Fruit fly (Drosophila melanogaster): ENCODE results near the gene Naxe.

The Naxe gene

dm6 chrX:10104477-10104876 is 18.5 kb upstream of the Naxe start:
- peak; percentile 20 for TF ChIP-seq CG8301 (tag; optimal IDR thresholded peaks at IDR 0.05)
- TF ChIP-seq gl (tag; optimal IDR thresholded peaks at IDR 0.05), result peak; percentile 6
- TF ChIP-seq Pif1B (GFP tag; optimal IDR thresholded peaks at IDR 0.05), result peak; percentile 53
- peak; percentile 49 for TF ChIP-seq CG15710 (tag; optimal IDR thresholded peaks at IDR 0.05)
- peak; percentile 38 for TF ChIP-seq CG9948 (tag; optimal IDR thresholded peaks at IDR 0.05)
- peak; percentile 67; the same call in 1 of the 3 replicates for TF ChIP-seq fd96Ca (GFP tag; IDR thresholded peaks at IDR 0.05)
- TF ChIP-seq CG12605 (GFP tag; IDR thresholded peaks at IDR 0.05), result peak; percentile 56
- TF ChIP-seq CG4496 (GFP tag; IDR thresholded peaks at IDR 0.05), result peak; percentile 89
- TF ChIP-seq CG13204 (GFP tag; optimal IDR thresholded peaks at IDR 0.05), result no peak
- TF ChIP-seq CG10348 (GFP tag; IDR thresholded peaks at IDR 0.05), result no peak
- TF ChIP-seq Pif1A (GFP tag; optimal IDR thresholded peaks at IDR 0.05), result peak; percentile 61
- TF ChIP-seq CG14655 (GFP tag; optimal IDR thresholded peaks at IDR 0.05), result peak; percentile 50
- peak; percentile 66; the same call in 1 of the 2 replicates for TF ChIP-seq CG32121 (GFP tag; IDR thresholded peaks at IDR 0.05)
- peak; percentile 14 for TF ChIP-seq D1 (tag; optimal IDR thresholded peaks at IDR 0.05)
- TF ChIP-seq Ets98B (GFP tag; IDR thresholded peaks at IDR 0.05), result peak; percentile 76
- peak; percentile 53 for TF ChIP-seq CG8159 (tag; optimal IDR thresholded peaks at IDR 0.05)
- TF ChIP-seq Snoo (tag; optimal IDR thresholded peaks at IDR 0.05), result peak; percentile 67
- no peak for TF ChIP-seq EcR (GFP tag; optimal IDR thresholded peaks at IDR 0.05)
- no peak for TF ChIP-seq rn (GFP tag; IDR thresholded peaks at IDR 0.05)
- TF ChIP-seq CG17806 (tag; optimal IDR thresholded peaks at IDR 0.05), result peak; percentile 32
- peak; percentile 37 for TF ChIP-seq CG34367 (tag; optimal IDR thresholded peaks at IDR 0.05)

- TF ChIP-seq CG12605 (GFP tag; IDR thresholded peaks at IDR 0.05) (no peak), Pif1A (GFP tag; optimal IDR thresholded peaks at IDR 0.05) (no peak), CG4496 (GFP tag; IDR thresholded peaks at IDR 0.05) (peak; percentile 33; the same call in 2 of the 3 replicates), CG13204 (GFP tag; optimal IDR thresholded peaks at IDR 0.05) (no peak), CG9948 (tag; optimal IDR thresholded peaks at IDR 0.05) (peak; percentile 13), fd96Ca (GFP tag; IDR thresholded peaks at IDR 0.05) (no peak), EcR (GFP tag; optimal IDR thresholded peaks at IDR 0.05) (peak; percentile 61)
These were observed 17.7 kb upstream of the Naxe start for dm6 chrX:10103569-10104083.

dm6 chrX:10092796-10093195 is 6.8 kb upstream of the Naxe start:
- peak; percentile 8 for TF ChIP-seq Pif1A (GFP tag; optimal IDR thresholded peaks at IDR 0.05)
- TF ChIP-seq CG32121 (GFP tag; IDR thresholded peaks at IDR 0.05), result no peak
- TF ChIP-seq rn (GFP tag; IDR thresholded peaks at IDR 0.05), result no peak
- TF ChIP-seq Pif1B (GFP tag; optimal IDR thresholded peaks at IDR 0.05), result no peak
- peak; percentile 11 for TF ChIP-seq CG8159 (tag; optimal IDR thresholded peaks at IDR 0.05)
- no peak for TF ChIP-seq EcR (GFP tag; optimal IDR thresholded peaks at IDR 0.05)
- no peak for TF ChIP-seq CG9948 (tag; optimal IDR thresholded peaks at IDR 0.05)

dm6 chrX:10089188-10089587 is 3.2 kb upstream of the Naxe start:
- TF ChIP-seq CG15710 (tag; optimal IDR thresholded peaks at IDR 0.05) (no peak), EcR (GFP tag; optimal IDR thresholded peaks at IDR 0.05) (peak; percentile 10), Pif1A (GFP tag; optimal IDR thresholded peaks at IDR 0.05) (no peak), CG17806 (tag; optimal IDR thresholded peaks at IDR 0.05) (no peak), CG12605 (GFP tag; IDR thresholded peaks at IDR 0.05) (0 out of 2 replicates have a peak, but pooled peaks have one; percentile 41)

dm6 chrX:10088023-10088913 is 2.3 kb upstream of the Naxe start:
- TF ChIP-seq CG15710 (tag; optimal IDR thresholded peaks at IDR 0.05), result peak; percentile 84
- TF ChIP-seq CG34367 (tag; optimal IDR thresholded peaks at IDR 0.05), result peak; percentile 73
- peak; percentile 72 for TF ChIP-seq fd96Ca (GFP tag; IDR thresholded peaks at IDR 0.05)
- TF ChIP-seq CG8301 (tag; optimal IDR thresholded peaks at IDR 0.05), result peak; percentile 29
- TF ChIP-seq CG8159 (tag; optimal IDR thresholded peaks at IDR 0.05), result peak; percentile 81
- peak; percentile 77 for TF ChIP-seq Pif1A (GFP tag; optimal IDR thresholded peaks at IDR 0.05)
- no peak for TF ChIP-seq CG10348 (GFP tag; IDR thresholded peaks at IDR 0.05)
- peak; percentile 63 for TF ChIP-seq Ets98B (GFP tag; IDR thresholded peaks at IDR 0.05)
- TF ChIP-seq CG14655 (GFP tag; optimal IDR thresholded peaks at IDR 0.05), result no peak
- no peak; the same call in 1 of the 2 replicates for TF ChIP-seq rn (GFP tag; IDR thresholded peaks at IDR 0.05)
- TF ChIP-seq CG32121 (GFP tag; IDR thresholded peaks at IDR 0.05), result peak; percentile 15; the same call in 1 of the 2 replicates
- TF ChIP-seq Pif1B (GFP tag; optimal IDR thresholded peaks at IDR 0.05), result peak; percentile 74
- TF ChIP-seq D1 (tag; optimal IDR thresholded peaks at IDR 0.05), result peak; percentile 8
- peak; percentile 79 for TF ChIP-seq CG9948 (tag; optimal IDR thresholded peaks at IDR 0.05)
- TF ChIP-seq CG17806 (tag; optimal IDR thresholded peaks at IDR 0.05), result peak; percentile 79
- TF ChIP-seq gl (tag; optimal IDR thresholded peaks at IDR 0.05), result peak; percentile 48
- peak; percentile 82 for TF ChIP-seq CG4496 (GFP tag; IDR thresholded peaks at IDR 0.05)
- peak; percentile 79 for TF ChIP-seq Snoo (tag; optimal IDR thresholded peaks at IDR 0.05)
- peak; percentile 62 for TF ChIP-seq CG12605 (GFP tag; IDR thresholded peaks at IDR 0.05)
- peak; percentile 31 for TF ChIP-seq EcR (GFP tag; optimal IDR thresholded peaks at IDR 0.05)
- peak; percentile 67 for TF ChIP-seq CG13204 (GFP tag; optimal IDR thresholded peaks at IDR 0.05)

- TF ChIP-seq Ets98B (GFP tag; IDR thresholded peaks at IDR 0.05), result no peak
- no peak for TF ChIP-seq CG34367 (tag; optimal IDR thresholded peaks at IDR 0.05)
- no peak for TF ChIP-seq CG15710 (tag; optimal IDR thresholded peaks at IDR 0.05)
- TF ChIP-seq Pif1B (GFP tag; optimal IDR thresholded peaks at IDR 0.05), result no peak
- no peak for TF ChIP-seq fd96Ca (GFP tag; IDR thresholded peaks at IDR 0.05)
- no peak for TF ChIP-seq CG9948 (tag; optimal IDR thresholded peaks at IDR 0.05)
- TF ChIP-seq CG10348 (GFP tag; IDR thresholded peaks at IDR 0.05), result no peak
- no peak for TF ChIP-seq CG32121 (GFP tag; IDR thresholded peaks at IDR 0.05)
These were observed 3.1 kb downstream of the Naxe start, which contains the start of gene CG2972 for dm6 chrX:10082950-10083253. Gene CG2972 (plus strand): TSS chrX:10083154.

Data from whole organism, pupa.